Worm (Caenorhabditis elegans): ENCODE measurements around the gene Y17G9B.4.

Y17G9B.4 gene

DNA sequence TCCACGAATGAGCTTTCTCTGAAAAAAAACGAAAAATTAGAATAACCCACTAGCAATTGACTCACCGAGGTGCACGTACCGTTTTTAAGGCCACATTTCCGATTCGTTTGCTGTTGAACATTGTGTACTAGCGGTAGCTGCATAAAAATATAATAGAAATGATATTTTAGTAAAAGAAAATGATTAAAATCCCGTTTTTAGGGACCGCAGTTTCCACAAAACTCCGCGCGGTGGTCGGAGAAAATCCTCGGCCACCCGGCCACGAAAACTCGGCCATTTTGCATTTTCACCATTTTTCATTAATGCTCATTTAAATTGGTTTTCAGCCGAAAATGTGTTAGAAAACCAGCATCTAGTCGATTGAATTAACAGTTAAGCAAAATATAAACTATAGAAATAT is 39.5 kb upstream of the Y17G9B.4 start, which contains the start of gene yars-2 (continued):
- TF ChIP-seq attf-5 (GFP tag; optimal IDR thresholded peaks at IDR 0.05) (peak; percentile 25), sptf-2 (GFP tag; optimal IDR thresholded peaks at IDR 0.05) (no peak), F33H1.4 (GFP tag; IDR thresholded peaks at IDR 0.05) (no peak), mes-4 (tag; optimal IDR thresholded peaks at IDR 0.05) (no peak), nfya-1 (tag; optimal IDR thresholded peaks at IDR 0.05; ENCODE audit: borderline replicate concordance, insufficient read depth) (no peak), pbrm-1 (GFP tag; IDR thresholded peaks at IDR 0.05) (no peak), F37B4.10 (GFP tag; IDR thresholded peaks at IDR 0.05) (no peak), ztf-6 (GFP tag; IDR thresholded peaks at IDR 0.05) (0 out of 2 replicates have a peak, but pooled peaks have one; percentile 41), hmg-1.2 (GFP tag; IDR thresholded peaks at IDR 0.05) (peak; percentile 35; the same call in 1 of the 2 replicates), rpc-1 (optimal IDR thresholded peaks at IDR 0.05) (no peak), rpc-1 (tag; optimal IDR thresholded peaks at IDR 0.05) (no peak), hsf-1 (GFP tag; IDR thresholded peaks at IDR 0.05) (0 out of 2 replicates have a peak, but pooled peaks have one; percentile 34), ztf-25 (GFP tag; IDR thresholded peaks at IDR 0.05) (0 out of 2 replicates have a peak, but pooled peaks have one; percentile 15), F49E8.2 (tag; optimal IDR thresholded peaks at IDR 0.05; ENCODE audit: insufficient read depth) (no peak), B0261.1 (tag; optimal IDR thresholded peaks at IDR 0.05) (no peak), tbp1 (GFP tag; optimal IDR thresholded peaks at IDR 0.05) (no peak), tlf-1 (GFP tag; optimal IDR thresholded peaks at IDR 0.05) (no peak), lsy-27 (tag; optimal IDR thresholded peaks at IDR 0.05; ENCODE audit: borderline replicate concordance, insufficient read depth) (no peak), dox-1 (GFP tag; IDR thresholded peaks at IDR 0.05) (peak; percentile 73), lag-1 (GFP tag; IDR thresholded peaks at IDR 0.05) (no peak), nfyb-1 (GFP tag; IDR thresholded peaks at IDR 0.05) (no peak), attf-3 (GFP tag; conservative IDR thresholded peaks at IDR 0.05) (no peak), hrde-1 (tag; optimal IDR thresholded peaks at IDR 0.05; ENCODE audit: borderline replicate concordance) (no peak), fkh-3 (tag; optimal IDR thresholded peaks at IDR 0.05) (no peak), cebp-2 (GFP tag; IDR thresholded peaks at IDR 0.05) (no peak), nhr-179 (tag; optimal IDR thresholded peaks at IDR 0.05) (no peak), xnd-1 (tag; optimal IDR thresholded peaks at IDR 0.05) (no peak), C17E4.6 (GFP tag; IDR thresholded peaks at IDR 0.05) (peak; percentile 43; the same call in 1 of the 2 replicates), K11D2.4 (GFP tag; IDR thresholded peaks at IDR 0.05) (0 out of 2 replicates have a peak, but pooled peaks have one; percentile 41), B0336.3 (GFP tag; IDR thresholded peaks at IDR 0.05) (0 out of 2 replicates have a peak, but pooled peaks have one; percentile 9), egl-44 (GFP tag; IDR thresholded peaks at IDR 0.05) (no peak), D2030.7 (GFP tag; IDR thresholded peaks at IDR 0.05) (no peak), mxl-1 (tag; optimal IDR thresholded peaks at IDR 0.05) (no peak), lin-26 (GFP tag; IDR thresholded peaks at IDR 0.05) (no peak), die-1 (tag; optimal IDR thresholded peaks at IDR 0.05) (no peak), madf-6 (GFP tag; IDR thresholded peaks at IDR 0.05) (peak; percentile 32), ztf-22 (GFP tag; optimal IDR thresholded peaks at IDR 0.05) (no peak), rcor-1 (GFP tag; IDR thresholded peaks at IDR 0.05) (no peak), bed-2 (GFP tag; IDR thresholded peaks at IDR 0.05) (no peak), madf-8 (GFP tag; conservative IDR thresholded peaks at IDR 0.05) (no peak), ccch-3 (GFP tag; optimal IDR thresholded peaks at IDR 0.05) (no peak), Y56A3A.18 (GFP tag; IDR thresholded peaks at IDR 0.05) (no peak), Y53F4B.3 (GFP tag; IDR thresholded peaks at IDR 0.05) (no peak), ekl-4 (GFP tag; IDR thresholded peaks at IDR 0.05) (no peak), nhr-120 (GFP tag; IDR thresholded peaks at IDR 0.05) (no peak), zim-3 (tag; optimal IDR thresholded peaks at IDR 0.05) (no peak), attf-6 (GFP tag; IDR thresholded peaks at IDR 0.05) (no peak), ZK185.1 (tag; optimal IDR thresholded peaks at IDR 0.05; ENCODE audit: poor library complexity, severe bottlenecking) (no peak)

All from whole organism, young adult.